Fruit fly (Drosophila melanogaster): ENCODE results near the gene yellow-e.
A peak's percentile ranks its signal among the peaks of the same experiment; 100 is the strongest.

The yellow-e gene

DNA sequence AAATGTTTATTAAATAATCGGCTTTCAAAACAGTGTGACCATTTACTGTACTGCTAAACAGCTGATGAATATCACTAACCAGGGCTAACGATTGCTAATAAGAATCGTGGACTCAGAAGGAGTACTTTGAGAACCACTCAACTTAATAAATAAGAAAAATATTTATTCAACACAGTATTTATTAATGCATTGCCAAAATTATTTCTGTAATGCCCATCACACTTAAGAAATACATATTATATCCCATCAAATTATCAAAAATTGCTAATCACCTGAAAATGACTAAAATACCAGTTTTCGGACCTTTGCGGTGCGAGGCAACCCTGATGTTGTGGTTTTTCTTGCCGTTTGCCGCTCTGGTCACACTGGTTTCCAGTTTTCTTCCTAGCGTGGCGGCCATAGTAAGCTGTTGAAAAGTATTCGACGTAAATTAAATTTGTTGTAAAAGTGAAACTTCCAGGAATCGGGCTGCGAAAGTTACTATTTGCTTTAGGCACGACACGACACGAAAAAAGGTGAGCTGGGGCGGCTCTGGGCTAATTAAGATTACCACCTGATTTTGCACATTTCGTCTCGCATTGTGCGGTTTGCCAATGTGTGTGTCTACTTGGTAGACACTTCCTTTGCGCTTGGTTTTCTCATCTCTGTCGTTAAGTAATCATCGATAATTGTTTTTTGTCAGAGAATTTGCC lies 33.2 kb downstream of the yellow-e start, which contains the start of the genes mRpS21 and Droj2:
mRpS21 (minus strand) TSS at position 66 of the 692 bp plus-strand sequence.
Droj2 (plus strand) TSS at position 363 of the 692 bp plus-strand sequence.
- TF ChIP-seq noc (tag; optimal IDR thresholded peaks at IDR 0.05) = peak; percentile 32

DNA sequence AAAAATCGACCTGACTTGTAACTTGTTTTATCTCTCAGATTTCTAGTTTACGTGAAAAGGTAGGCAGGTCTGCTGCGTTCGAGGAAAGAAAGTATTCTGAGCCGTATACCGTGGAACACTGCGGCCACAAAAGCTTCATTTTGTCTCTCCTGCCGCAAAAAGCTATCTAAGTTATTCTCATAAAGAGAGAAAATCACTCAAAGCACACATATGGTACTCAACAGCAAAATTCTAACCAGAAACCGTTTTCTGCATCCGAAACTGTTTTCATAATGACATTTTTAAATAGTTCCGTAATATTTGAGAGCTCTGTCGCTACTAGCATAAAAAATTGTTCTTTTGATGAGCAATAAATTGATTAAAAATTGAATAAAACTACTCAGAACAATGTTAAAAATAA lies 35.4 kb downstream of the yellow-e start, which contains the start of the genes CG9813 and CG8870:
CG9813 (minus strand) TSS at position 101 of the 400 bp plus-strand sequence.
CG8870 (plus strand) TSS at position 168 of the 400 bp plus-strand sequence.
- TF ChIP-seq noc (tag; optimal IDR thresholded peaks at IDR 0.05) = no peak

DNA sequence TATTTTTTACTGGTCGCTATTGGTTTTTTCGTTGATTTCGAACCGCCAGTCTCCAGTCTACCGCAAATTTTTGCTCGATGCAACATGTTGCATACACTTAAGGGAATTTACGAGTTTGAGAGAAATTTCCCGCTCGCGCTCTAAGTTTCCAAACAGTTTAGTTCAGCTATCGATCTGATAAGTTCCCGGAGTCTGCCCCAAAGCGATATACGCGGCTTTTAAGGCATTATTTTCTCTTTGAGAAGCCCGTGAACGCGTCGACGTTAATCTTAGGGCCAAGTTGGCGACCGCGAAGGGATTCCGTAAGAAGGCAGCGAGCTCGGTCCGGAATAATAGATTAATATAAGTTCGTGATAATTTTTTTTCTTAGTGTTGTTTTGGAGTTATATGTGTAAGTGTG lies 40.2 kb downstream of the yellow-e start:
- TF ChIP-seq noc (tag; optimal IDR thresholded peaks at IDR 0.05) = no peak

DNA sequence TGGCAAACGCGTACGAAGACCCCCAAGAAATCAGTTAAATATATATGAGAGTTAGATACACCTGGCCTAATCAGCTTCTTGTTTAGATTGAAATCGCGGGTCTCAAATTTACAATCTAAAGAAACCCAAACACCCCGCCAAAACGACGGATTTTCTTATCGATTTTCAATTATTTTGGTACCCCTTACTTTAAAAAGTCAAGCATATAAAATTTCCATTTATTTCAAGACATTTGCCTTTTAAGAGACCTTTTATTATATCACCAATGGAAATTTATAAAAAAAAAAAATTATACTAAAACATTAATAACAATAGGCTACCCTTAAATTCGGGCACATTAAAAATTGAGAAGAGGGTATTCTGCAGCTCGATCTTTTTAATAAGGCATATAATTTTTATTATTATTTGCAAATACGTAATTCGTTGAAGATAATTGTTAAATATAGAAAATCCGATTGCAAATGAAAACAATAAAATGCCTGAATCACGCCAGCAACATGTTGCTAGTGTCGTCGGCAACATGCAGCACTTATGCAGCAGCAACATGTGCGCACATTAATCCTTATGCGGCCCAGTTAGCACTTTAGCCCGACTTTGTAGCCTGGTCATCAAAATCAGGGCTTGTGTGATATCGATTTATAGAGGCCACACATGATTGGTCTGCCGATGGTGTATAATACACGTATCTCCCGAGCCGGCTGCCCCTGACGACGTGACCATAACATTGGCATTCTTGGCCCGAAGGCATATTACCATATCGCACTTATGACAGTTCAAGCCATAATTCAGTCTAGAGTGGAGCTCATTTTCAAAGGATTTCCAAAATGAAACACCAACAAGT lies 43.0 kb downstream of the yellow-e start, which contains the start of the genes Lip3 and CG34309:
Lip3 (minus strand) TSS at position 65 of the 841 bp plus-strand sequence.
CG34309 (plus strand) TSS at position 791 of the 841 bp plus-strand sequence.
- TF ChIP-seq noc (tag; optimal IDR thresholded peaks at IDR 0.05) = peak; percentile 88

DNA sequence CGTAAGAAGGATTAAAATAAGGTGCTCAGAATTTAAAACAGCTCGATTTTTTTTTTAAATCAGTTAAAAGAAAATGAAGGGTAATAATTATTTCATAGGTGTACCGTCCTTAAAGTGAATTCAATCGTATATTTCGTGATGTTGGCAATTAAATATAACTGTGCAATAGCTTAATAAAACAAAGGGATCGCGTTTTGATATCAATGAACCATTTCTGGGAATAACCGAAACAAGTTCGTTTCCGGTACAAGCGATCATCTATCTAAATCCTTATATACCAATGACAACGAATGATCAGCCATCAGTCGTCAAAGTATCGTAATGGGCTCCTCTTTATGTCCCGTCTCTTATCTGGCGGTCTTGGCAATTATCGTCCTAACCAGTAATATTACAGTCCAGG lies 45.7 kb downstream of the yellow-e start, which contains the start of gene CheA87a:
CheA87a (plus strand) TSS at position 301 of the 400 bp plus-strand sequence.
- TF ChIP-seq noc (tag; optimal IDR thresholded peaks at IDR 0.05) = no peak

DNA sequence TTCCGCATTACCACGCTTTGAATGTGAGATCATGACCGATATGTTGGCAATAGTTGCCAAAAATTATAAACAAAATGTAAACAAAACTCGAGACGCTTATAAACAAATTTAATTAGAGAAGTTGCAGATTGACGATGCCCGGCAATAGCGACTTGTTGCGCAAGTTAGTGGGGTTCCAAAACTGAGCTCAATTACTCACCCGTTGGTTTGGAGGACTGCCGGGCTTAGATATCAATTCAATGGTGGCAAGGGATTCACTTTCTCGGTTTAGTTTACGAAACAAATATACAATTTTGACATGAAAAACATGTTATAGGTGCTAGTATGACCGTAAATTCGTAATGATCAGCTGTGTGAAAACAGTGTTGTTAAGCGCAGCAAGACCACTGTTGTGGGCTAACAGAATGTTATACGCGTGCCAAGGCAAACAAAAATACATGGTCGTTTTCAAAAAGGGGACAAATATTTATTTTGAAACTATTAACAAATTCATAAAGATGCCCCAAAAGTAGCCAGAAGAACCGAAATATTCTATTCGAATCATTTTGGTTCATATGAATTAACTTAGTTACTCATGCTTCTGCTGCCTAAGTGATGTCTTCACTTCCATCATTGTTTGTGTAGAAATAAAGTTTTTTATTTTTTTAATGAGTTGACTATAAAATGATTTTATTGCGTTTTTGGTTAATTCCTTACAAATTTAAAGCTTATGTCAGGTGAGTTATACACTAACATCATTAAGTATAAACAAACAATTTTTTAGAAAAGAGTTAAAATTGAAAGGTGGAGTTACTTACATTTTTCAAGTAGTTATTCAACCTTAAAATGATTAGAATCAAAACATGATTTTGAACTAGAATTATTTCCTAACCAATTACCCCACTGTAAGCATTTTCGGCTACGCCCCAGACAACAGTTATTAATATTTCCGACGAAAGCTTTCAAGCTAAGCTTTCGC lies 48.2 kb downstream of the yellow-e start, which contains the start of gene Elp6:
Elp6 (minus strand) TSS at position 350 of the 958 bp plus-strand sequence.
- peak; percentile 46 for TF ChIP-seq noc (tag; optimal IDR thresholded peaks at IDR 0.05)

DNA sequence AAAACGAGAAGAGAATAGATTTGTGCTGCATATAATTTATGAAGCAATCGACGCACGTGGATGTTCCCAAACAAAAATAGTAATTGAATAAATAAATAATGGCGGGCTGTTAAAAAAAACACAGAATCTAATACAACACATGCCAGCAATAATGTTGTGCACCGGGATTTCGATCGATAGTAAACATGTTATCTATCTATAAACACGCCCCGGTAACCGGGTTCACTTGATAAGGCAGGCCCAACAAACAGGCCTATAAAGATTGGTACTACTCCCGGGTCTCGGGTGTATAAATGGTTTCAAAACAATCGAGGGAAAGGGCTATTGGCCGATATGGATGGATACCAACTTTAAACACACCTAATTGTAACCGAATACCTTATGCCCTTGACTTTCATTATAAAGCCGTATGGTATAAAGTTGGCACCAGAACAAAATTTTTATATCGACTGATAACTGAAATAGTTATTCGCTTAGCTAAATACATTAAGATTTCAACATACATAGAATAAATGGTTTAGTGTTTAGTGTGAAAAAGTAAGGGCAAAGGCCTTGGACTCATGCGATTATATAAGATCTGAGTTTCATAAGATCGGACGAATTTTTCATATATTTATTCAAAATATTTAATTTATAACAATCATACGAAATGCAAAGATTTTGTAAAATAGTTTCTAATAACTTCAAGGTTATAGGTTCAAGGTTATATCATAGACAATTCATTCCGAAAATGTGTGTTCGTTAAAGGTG lies 49.2 kb downstream of the yellow-e start:
- no peak for TF ChIP-seq noc (tag; optimal IDR thresholded peaks at IDR 0.05)

DNA sequence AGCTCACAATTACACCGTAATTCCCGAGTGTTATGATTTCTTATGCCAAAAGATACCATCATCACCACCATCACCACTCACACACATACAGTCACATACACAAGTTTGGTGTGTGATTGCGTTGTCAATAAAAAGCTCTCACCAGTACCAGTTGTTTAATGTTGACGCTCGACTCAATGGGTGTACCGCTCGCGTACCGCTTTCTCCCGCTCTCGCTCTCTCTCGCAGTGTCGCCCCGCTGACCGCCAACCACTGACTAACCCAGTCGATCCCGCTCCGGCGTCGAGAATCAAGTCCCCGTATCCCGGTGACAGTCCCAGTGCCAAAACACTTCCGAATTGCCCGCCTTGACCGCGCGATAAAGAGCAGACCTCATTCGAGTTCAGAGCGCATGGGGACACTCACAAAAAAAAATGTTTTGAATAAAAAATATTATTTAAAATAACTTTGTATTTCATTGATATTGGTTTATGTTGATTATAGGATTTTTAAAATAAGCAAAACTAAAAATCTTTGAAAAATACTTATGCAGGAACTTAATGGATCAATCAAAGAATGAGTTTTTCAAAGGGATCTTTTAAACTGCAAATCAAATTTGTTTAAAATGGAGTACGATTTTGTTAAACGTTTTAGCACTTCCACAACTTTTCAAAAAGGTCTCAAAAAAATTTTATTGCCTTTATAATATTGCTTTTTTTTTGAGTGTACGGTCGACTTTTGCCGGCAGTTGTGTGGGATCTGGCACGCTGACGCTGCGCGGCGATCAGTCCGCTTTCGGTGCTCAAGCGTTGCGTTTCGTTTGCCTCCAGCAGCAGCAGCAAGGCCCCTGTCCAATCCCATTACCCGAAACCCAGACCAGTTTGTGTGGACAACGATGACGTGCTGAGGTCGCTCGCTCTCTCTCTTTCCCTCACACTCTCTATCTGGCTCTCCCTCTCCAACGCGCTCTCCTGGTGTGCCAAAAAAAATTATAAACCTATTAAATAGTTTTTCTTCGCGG lies 50.6 kb downstream of the yellow-e start, which contains the start of gene Dic1:
Dic1 (plus strand) TSS at position 764 of the 1,000 bp plus-strand sequence.
- peak; percentile 99 for TF ChIP-seq noc (tag; optimal IDR thresholded peaks at IDR 0.05)

DNA sequence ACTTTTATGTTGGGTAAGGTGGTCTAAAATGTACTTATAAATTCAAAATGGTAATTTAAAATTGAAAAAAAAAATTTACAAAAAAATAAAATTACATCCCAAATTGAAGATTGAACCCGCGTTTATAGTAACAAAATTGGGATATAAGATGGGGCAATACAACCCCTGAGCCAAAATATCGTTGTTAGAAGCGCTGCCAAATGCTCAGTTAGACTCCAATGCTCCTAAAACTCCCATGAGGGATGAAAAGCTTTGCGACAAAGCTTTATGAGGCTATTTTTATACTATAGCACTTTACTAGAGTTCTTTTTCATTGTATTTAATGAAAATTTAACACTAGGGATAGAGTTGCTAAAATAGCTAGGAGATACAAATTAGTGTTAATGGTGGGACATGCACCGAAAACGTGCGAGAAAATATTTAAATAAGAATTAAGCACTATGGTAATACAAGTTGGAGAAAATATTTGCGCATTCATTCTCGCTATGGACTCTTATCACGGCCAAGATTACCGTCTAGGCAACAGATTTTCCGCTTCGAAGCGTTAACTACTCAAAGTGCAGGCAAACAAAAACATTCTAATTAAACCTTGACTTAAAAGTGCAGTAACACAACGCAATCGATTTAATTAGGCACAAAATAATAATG lies 51.6 kb downstream of the yellow-e start:
- TF ChIP-seq noc (tag; optimal IDR thresholded peaks at IDR 0.05) = peak; percentile 24

DNA sequence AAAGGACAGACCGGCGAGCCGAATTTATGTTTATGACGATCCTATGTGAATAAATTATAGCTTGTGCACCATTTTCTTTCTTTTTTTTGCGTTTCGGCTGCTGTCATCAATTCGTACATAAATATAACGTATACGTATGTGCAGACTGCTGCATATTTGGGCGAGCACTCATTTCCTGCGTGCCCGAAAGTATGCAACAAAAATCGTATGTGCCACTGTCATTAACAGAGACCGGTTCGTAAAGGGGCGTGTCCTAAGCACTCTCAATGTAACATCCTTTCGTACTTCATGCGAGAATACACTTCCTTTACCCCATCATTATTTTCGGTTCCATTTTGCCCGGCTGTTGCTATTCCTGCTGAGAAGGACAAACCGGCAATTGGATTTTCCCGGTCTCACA lies 55.0 kb downstream of the yellow-e start:
- TF ChIP-seq noc (tag; optimal IDR thresholded peaks at IDR 0.05) = no peak
